Worm (Caenorhabditis elegans) whole organism, L1 larva: Measurements from ENCODE around the gene F33E11.2.

Source experiments
- aly-2 ChIP-seq: fragments of 150-350 bp; optimal IDR thresholded peaks from 2 replicates; lab custom pipeline; 2014; ENCODE audit warnings: missing biosample characterization, missing genetic modification characterization
- ama-1 ChIP-seq: fragments of 150-350 bp; optimal IDR thresholded peaks from 2 replicates; lab custom pipeline; 2014
- ceh-90 ChIP-seq: sonication (generic microtip); optimal IDR thresholded peaks from 2 replicates; lab custom pipeline; 2016; ENCODE audit warnings: missing genetic modification characterization, missing compliant biosample characterization
- dsc-1 ChIP-seq: sonication (generic microtip); optimal IDR thresholded peaks from 2 replicates; lab custom pipeline; 2016; ENCODE audit warnings: mild to moderate bottlenecking, missing genetic modification characterization, missing compliant biosample characterization
- lin-13 ChIP-seq: fragments of 150-350 bp; optimal IDR thresholded peaks from 2 replicates; lab custom pipeline; 2014; ENCODE audit warnings: missing biosample characterization, missing genetic modification reagents, missing genetic modification characterization
- lin-14 ChIP-seq: fragments of 200-800 bp; sonication (Bioruptor generic); optimal IDR thresholded peaks from 2 replicates; lab custom pipeline; 2018; ENCODE audit warnings: mild to moderate bottlenecking, missing genetic modification characterization, moderate library complexity, missing compliant biosample characterization
- nhr-11 ChIP-seq: fragments of 150-350 bp; optimal IDR thresholded peaks from 2 replicates; lab custom pipeline; 2014; ENCODE audit warnings: missing biosample characterization, missing genetic modification characterization
- rnt-1 ChIP-seq: sonication (generic microtip); optimal IDR thresholded peaks from 2 replicates; lab custom pipeline; 2016; ENCODE audit warnings: mild to moderate bottlenecking, missing genetic modification characterization, moderate library complexity, missing compliant biosample characterization
- sox-4 ChIP-seq: sonication (generic microtip); optimal IDR thresholded peaks from 2 replicates; lab custom pipeline; 2016; ENCODE audit warnings: missing genetic modification characterization, missing compliant biosample characterization
- ztf-11 ChIP-seq, 2 experiments: sonication (generic microtip); optimal IDR thresholded peaks; 2 replicates each; lab custom pipeline; 2016 to 2017; ENCODE audit warnings: missing genetic modification characterization in 2 of 2, missing biosample characterization in 1 of 2, missing compliant biosample characterization in 1 of 2

DNA sequence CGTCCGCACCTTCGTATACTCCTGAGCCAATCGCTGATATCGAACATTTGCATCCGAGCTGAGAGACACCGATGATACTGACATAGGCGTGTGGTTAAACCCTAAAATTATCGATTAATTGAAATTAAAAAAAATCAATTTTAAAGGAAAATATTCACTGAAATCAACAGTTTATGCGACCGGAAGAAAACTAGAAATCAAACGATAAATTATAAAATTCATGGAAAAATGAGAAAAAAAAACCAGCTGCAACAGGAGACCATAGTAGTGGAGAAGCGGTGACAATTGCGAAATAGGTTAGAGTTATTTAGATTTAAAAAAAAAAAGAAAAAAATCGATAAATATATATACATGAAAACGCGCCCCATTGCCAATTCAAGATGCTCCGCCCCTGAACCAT lies 6.9 kb downstream of the F33E11.2 start, which contains the start of gene F33E11.3:
- TF ChIP-seq sox-4 (tag; lab: Kevin White, UChicago) (no peak), lin-13 (GFP tag; lab: Kevin White, UChicago) (no peak), rnt-1 (tag; lab: Kevin White, UChicago) (no peak), ama-1 (no peak), aly-2 (no peak), lin-14 (GFP tag; lab: Kevin White, UChicago) (no peak), ceh-90 (no peak), nhr-11 (tag; lab: Kevin White, UChicago) (no peak), dsc-1 (tag; lab: Kevin White, UChicago) (no peak), ztf-11 (tag; optimal IDR thresholded peaks at IDR 0.05; lab: Kevin White, UChicago) (no peak)
